Worm (Caenorhabditis elegans) whole organism, L4 larva: ENCODE results near the gene fre-1.

Experiments used
- F44E2.7 ChIP-seq: fragments of 200-800 bp; sonication (Bioruptor generic); IDR thresholded peaks from 2 replicates; pipeline ENCODE4 v2.1.2; 2022; ENCODE audit warnings: missing genetic modification characterization, missing compliant biosample characterization
- aha-1 ChIP-seq: fragments of 150-350 bp; peaks from one replicate; lab custom pipeline; 2014; ENCODE audit warnings: missing biosample characterization, missing genetic modification characterization
- ceh-28 ChIP-seq: fragments of 150-350 bp; optimal IDR thresholded peaks from 2 replicates; lab custom pipeline; 2014; ENCODE audit warnings: missing biosample characterization, missing genetic modification reagents, missing genetic modification characterization
- ces-1 ChIP-seq: fragments of 150-350 bp; sonication (generic microtip); optimal IDR thresholded peaks from 4 replicates; lab custom pipeline; 2014; ENCODE audit warnings: missing biosample characterization, missing genetic modification reagents, missing genetic modification characterization
- cey-2 ChIP-seq: sonication (generic microtip); optimal IDR thresholded peaks from 3 replicates; lab custom pipeline; 2017; ENCODE audit warnings: missing genetic modification characterization, mild to moderate bottlenecking, missing compliant biosample characterization, antibody characterized with exemption, borderline replicate concordance; ENCODE audit not compliant: insufficient read depth
- daf-19 ChIP-seq: fragments of 200-800 bp; sonication (Bioruptor generic); conservative IDR thresholded peaks from 2 replicates; pipeline ENCODE4 v1.3.6; 2022; ENCODE audit warnings: missing genetic modification characterization, missing compliant biosample characterization
- dmd-8 ChIP-seq: fragments of 200-800 bp; sonication (Bioruptor generic); IDR thresholded peaks from 2 replicates; pipeline ENCODE4 v1.3.6; 2022; ENCODE audit warnings: missing genetic modification characterization, missing compliant biosample characterization
- egl-43 ChIP-seq: fragments of 200-800 bp; sonication (Bioruptor generic); IDR thresholded peaks from 2 replicates; pipeline ENCODE4 v1.3.6; 2022; ENCODE audit warnings: missing genetic modification reagents, missing genetic modification characterization, missing compliant biosample characterization
- fkh-10 ChIP-seq: fragments of 150-350 bp; optimal IDR thresholded peaks from 2 replicates; lab custom pipeline; 2014; ENCODE audit warnings: missing biosample characterization, missing genetic modification reagents, missing genetic modification characterization
- gei-8 ChIP-seq: fragments of 200-800 bp; sonication (Bioruptor generic); optimal IDR thresholded peaks from 2 replicates; lab custom pipeline; 2018; ENCODE audit warnings: mild to moderate bottlenecking, missing genetic modification characterization, missing compliant biosample characterization
- hmg-1.1 ChIP-seq: fragments of 200-800 bp; sonication (Bioruptor generic); IDR thresholded peaks from 2 replicates; pipeline ENCODE4 v1.3.6; 2022; ENCODE audit warnings: missing genetic modification reagents, missing genetic modification characterization, missing compliant biosample characterization
- jun-1 ChIP-seq: fragments of 150-350 bp; optimal IDR thresholded peaks from 2 replicates; lab custom pipeline; 2014; ENCODE audit warnings: missing biosample characterization, missing genetic modification reagents, missing genetic modification characterization
- madf-5 ChIP-seq, 2 experiments: fragments of 200-800 bp; sonication (Bioruptor generic); IDR thresholded peaks; 2 replicates each; pipeline ENCODE4 v1.3.6; 2022; ENCODE audit warnings: missing compliant biosample characterization in 2 of 2, missing genetic modification characterization in 2 of 2
- madf-9 ChIP-seq: fragments of 200-800 bp; sonication (Bioruptor generic); conservative IDR thresholded peaks from 2 replicates; pipeline ENCODE4 v1.3.6; 2022; ENCODE audit warnings: missing genetic modification reagents, missing genetic modification characterization, missing compliant biosample characterization
- mdl-1 ChIP-seq, 2 experiments: fragments of 150-350 bp in 1 of 2; sonication (generic microtip) in 1 of 2; optimal IDR thresholded peaks; 2 replicates each; lab custom pipeline; 2014 to 2017; ENCODE audit warnings: missing biosample characterization in 2 of 2, missing genetic modification characterization in 2 of 2
- nhr-237 ChIP-seq: sonication (generic microtip); optimal IDR thresholded peaks from 2 replicates; lab custom pipeline; 2017; ENCODE audit warnings: missing biosample characterization, missing genetic modification characterization
- nhr-42 ChIP-seq: fragments of 200-800 bp; sonication (Bioruptor generic); IDR thresholded peaks from 2 replicates; pipeline ENCODE4 v1.3.6; 2022; ENCODE audit warnings: missing genetic modification characterization, missing compliant biosample characterization
- nhr-6 ChIP-seq: fragments of 150-350 bp; optimal IDR thresholded peaks from 2 replicates; lab custom pipeline; 2014; ENCODE audit warnings: missing biosample characterization, missing genetic modification characterization
- nhr-76 ChIP-seq: fragments of 150-350 bp; optimal IDR thresholded peaks from 2 replicates; lab custom pipeline; 2014; ENCODE audit warnings: missing biosample characterization, missing genetic modification characterization
- pha-4 ChIP-seq, 2 experiments: fragments of 150-350 bp in 1 of 2; fragments of 200-800 bp in 1 of 2; sonication (Bioruptor generic) in 1 of 2; IDR thresholded peaks in 1 of 2; optimal IDR thresholded peaks in 1 of 2; 2 replicates each; pipeline versions ENCODE4 v1.3.6 to Lab custom; 2014 to 2022; ENCODE audit warnings: missing genetic modification characterization in 2 of 2, missing genetic modification reagents in 2 of 2, missing biosample characterization in 1 of 2, missing compliant biosample characterization in 1 of 2
- php-3 ChIP-seq: fragments of 200-800 bp; sonication (Bioruptor generic); IDR thresholded peaks from 2 replicates; pipeline ENCODE4 v1.3.6; 2022; ENCODE audit warnings: missing genetic modification reagents, missing genetic modification characterization, missing compliant biosample characterization
- pqm-1 ChIP-seq: sonication (generic microtip); optimal IDR thresholded peaks from 2 replicates; lab custom pipeline; 2017; ENCODE audit warnings: missing biosample characterization, missing genetic modification characterization
- rbr-2 ChIP-seq: sonication (generic microtip); optimal IDR thresholded peaks from 2 replicates; lab custom pipeline; 2016; ENCODE audit warnings: missing genotype, missing genetic modification characterization, missing compliant biosample characterization
- saeg-2 ChIP-seq: fragments of 200-800 bp; sonication (Bioruptor generic); IDR thresholded peaks from 2 replicates; pipeline ENCODE4 v1.3.6; 2022; ENCODE audit warnings: missing genetic modification reagents, missing genetic modification characterization, missing compliant biosample characterization
- set-16 ChIP-seq: fragments of 200-800 bp; sonication (Bioruptor generic); IDR thresholded peaks from 2 replicates; pipeline ENCODE4 v1.3.6; 2022; ENCODE audit warnings: missing genetic modification reagents, missing genetic modification characterization, missing compliant biosample characterization
- snpc-1.2 ChIP-seq: fragments of 200-800 bp; sonication (Bioruptor generic); IDR thresholded peaks from 2 replicates; pipeline ENCODE4 v1.3.6; 2022; ENCODE audit warnings: missing genetic modification reagents, missing genetic modification characterization, missing compliant biosample characterization
- snpc-4 ChIP-seq: fragments of 150-350 bp; optimal IDR thresholded peaks from 2 replicates; lab custom pipeline; 2014; ENCODE audit warnings: missing biosample characterization, missing genetic modification characterization
- vab-7 ChIP-seq: fragments of 200-800 bp; sonication (Bioruptor generic); IDR thresholded peaks from 2 replicates; pipeline ENCODE4 v1.3.6; 2022; ENCODE audit warnings: missing genetic modification reagents, missing genetic modification characterization, missing compliant biosample characterization
- ztf-11 ChIP-seq: fragments of 150-350 bp; optimal IDR thresholded peaks from 2 replicates; lab custom pipeline; 2014; ENCODE audit warnings: missing biosample characterization, missing genetic modification characterization
- ztf-7 ChIP-seq: fragments of 150-350 bp; optimal IDR thresholded peaks from 2 replicates; lab custom pipeline; 2014; ENCODE audit warnings: missing biosample characterization, missing genetic modification characterization

The fre-1 gene

ce11 chrV:20126637-20127036 is 39.1 kb upstream of the fre-1 start:
- TF ChIP-seq ceh-28 (tag; lab: Kevin White, UChicago) (no peak), set-16 (peak; percentile 87), egl-43 (GFP tag; lab: Robert Waterston, UW) (0 out of 2 replicates have a peak, but pooled peaks have one; percentile 54)

ce11 chrV:20125137-20125536 is 37.6 kb upstream of the fre-1 start:
- no peak for TF ChIP-seq nhr-6 (tag; lab: Kevin White, UChicago)
- peak; percentile 83 for TF ChIP-seq set-16
- peak; percentile 47 for TF ChIP-seq aha-1 (tag; lab: Kevin White, UChicago)
- peak; percentile 28; the same call in 1 of the 2 replicates for TF ChIP-seq vab-7 (GFP tag; lab: Robert Waterston, UW)
- TF ChIP-seq ztf-7 (tag; lab: Kevin White, UChicago), result no peak
- peak; percentile 71; the same call in 1 of the 2 replicates for TF ChIP-seq F44E2.7
- TF ChIP-seq pha-4 (GFP tag; IDR thresholded peaks at IDR 0.05; lab: Robert Waterston, UW), result no peak
- TF ChIP-seq pha-4 (tag; optimal IDR thresholded peaks at IDR 0.05; lab: Kevin White, UChicago), result no peak
- 0 out of 2 replicates have a peak, but pooled peaks have one; percentile 40 for TF ChIP-seq egl-43 (GFP tag; lab: Robert Waterston, UW)
- no peak for TF ChIP-seq cey-2 (tag; lab: Kevin White, UChicago)

- TF ChIP-seq F44E2.7, result 0 out of 2 replicates have a peak, but pooled peaks have one; percentile 64
- TF ChIP-seq set-16, result peak; percentile 65
- peak; percentile 13 for TF ChIP-seq aha-1 (tag; lab: Kevin White, UChicago)
- TF ChIP-seq nhr-237, result no peak
- TF ChIP-seq php-3 (GFP tag; lab: Robert Waterston, UW), result 0 out of 2 replicates have a peak, but pooled peaks have one; percentile 27
Observed at ce11 chrV:20124393-20124792, 36.9 kb upstream of the fre-1 start.

- TF ChIP-seq dmd-8 (GFP tag; lab: Robert Waterston, UW), result no peak
- no peak for TF ChIP-seq fkh-10 (GFP tag; lab: Kevin White, UChicago)
- TF ChIP-seq snpc-1.2 (GFP tag; lab: Robert Waterston, UW), result no peak
- no peak for TF ChIP-seq gei-8 (GFP tag; lab: Kevin White, UChicago)
- TF ChIP-seq snpc-4 (tag; lab: Kevin White, UChicago), result no peak
- no peak for TF ChIP-seq rbr-2 (tag; lab: Kevin White, UChicago)
- TF ChIP-seq hmg-1.1 (GFP tag; lab: Robert Waterston, UW), result no peak
- TF ChIP-seq jun-1 (tag; lab: Kevin White, UChicago), result no peak
- 0 out of 2 replicates have a peak, but pooled peaks have one; percentile 10 for TF ChIP-seq vab-7 (GFP tag; lab: Robert Waterston, UW)
- 0 out of 4 replicates have a peak, but pooled peaks of 1 of the 2 experiments have one; percentile 30 for TF ChIP-seq madf-5 (GFP tag; IDR thresholded peaks at IDR 0.05; lab: Robert Waterston, UW)
- no peak for TF ChIP-seq ztf-11 (tag; lab: Kevin White, UChicago)
- TF ChIP-seq mdl-1 (tag; optimal IDR thresholded peaks at IDR 0.05; lab: Kevin White, UChicago), result no peak
- no peak for TF ChIP-seq ces-1 (GFP tag; lab: Kevin White, UChicago)
- TF ChIP-seq set-16, result peak; percentile 39; the same call in 1 of the 2 replicates
- no peak for TF ChIP-seq nhr-76 (tag; lab: Kevin White, UChicago)
- 0 out of 2 replicates have a peak, but pooled peaks have one; percentile 55 for TF ChIP-seq F44E2.7
- no peak for TF ChIP-seq pqm-1 (tag; lab: Kevin White, UChicago)
- TF ChIP-seq daf-19 (GFP tag; lab: Robert Waterston, UW), result no peak
- TF ChIP-seq, all 104 proteins: peak for 4
Observed at ce11 chrV:20123616-20124015, 36.1 kb upstream of the fre-1 start.

ce11 chrV:20123010-20123409 is 35.5 kb upstream of the fre-1 start:
- no peak for TF ChIP-seq F44E2.7
- TF ChIP-seq set-16, result peak; percentile 69
- 0 out of 2 replicates have a peak, but pooled peaks have one; percentile 31 for TF ChIP-seq nhr-42 (GFP tag; lab: Robert Waterston, UW)

- no peak for TF ChIP-seq dmd-8 (GFP tag; lab: Robert Waterston, UW)
- TF ChIP-seq set-16, result peak; percentile 70
- TF ChIP-seq fkh-10 (GFP tag; lab: Kevin White, UChicago), result no peak
- TF ChIP-seq saeg-2, result no peak
- 0 out of 2 replicates have a peak, but pooled peaks have one; percentile 19 for TF ChIP-seq pha-4 (GFP tag; IDR thresholded peaks at IDR 0.05; lab: Robert Waterston, UW)
- TF ChIP-seq pha-4 (tag; optimal IDR thresholded peaks at IDR 0.05; lab: Kevin White, UChicago), result no peak
- no peak for TF ChIP-seq madf-9 (GFP tag; lab: Robert Waterston, UW)
- TF ChIP-seq hmg-1.1 (GFP tag; lab: Robert Waterston, UW), result no peak
- TF ChIP-seq, all 104 proteins: peak for 2
Observed at ce11 chrV:20120623-20121165, 33.2 kb upstream of the fre-1 start, which contains the start of gene ncx-1. Gene ncx-1, minus strand, starts transcription at chrV:20120673.
